Worm (Caenorhabditis elegans) whole organism, midembryonic: ENCODE data around the gene F10D2.8.

Source experiments
- klf-2 ChIP-seq: fragments of 200-800 bp; sonication (Bioruptor generic); conservative IDR thresholded peaks from 2 replicates; pipeline ENCODE4 v1.3.6; 2022; ENCODE audit warnings: missing genetic modification reagents, missing genetic modification characterization, missing compliant biosample characterization
- ztf-29 ChIP-seq: fragments of 200-800 bp; sonication (Bioruptor generic); IDR thresholded peaks from 2 replicates; pipeline ENCODE4 v1.3.6; 2022; ENCODE audit warnings: missing genetic modification reagents, missing genetic modification characterization, missing compliant biosample characterization

DNA sequence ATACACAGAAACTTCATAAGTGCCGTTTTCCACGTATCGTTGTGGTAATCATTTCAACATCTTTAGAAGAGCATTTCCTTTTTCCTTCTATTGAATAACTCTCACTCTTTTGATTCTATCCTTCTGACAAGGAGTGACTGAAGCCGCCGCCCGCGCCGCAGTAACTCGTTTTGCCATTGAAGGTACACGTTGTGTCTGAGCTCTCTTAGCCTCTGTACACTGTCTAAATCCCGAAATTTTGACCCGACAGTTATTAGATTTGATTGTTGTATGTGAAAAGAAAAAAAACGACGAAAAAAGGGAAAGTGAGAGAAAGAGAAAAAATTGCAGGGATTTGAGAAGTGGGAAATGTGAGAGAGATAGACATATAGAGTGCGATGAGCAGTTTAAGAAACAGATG lies 39.2 kb downstream of the F10D2.8 start:
- no peak for TF ChIP-seq ztf-29 (GFP tag; lab: Robert Waterston, UW)
- TF ChIP-seq klf-2 (GFP tag; lab: Robert Waterston, UW) = no peak
